Fruit fly (Drosophila melanogaster) whole organism, embryonic: ENCODE results near the gene Prp39.

Experiments used
- Atf6 ChIP-seq: fragments of 200-800 bp; sonication (Bioruptor generic); IDR thresholded peaks from 2 replicates; pipeline ENCODE4 v1.3.6; 2022; ENCODE audit warnings: missing biosample characterization, missing genetic modification characterization
- Bgb ChIP-seq: fragments of 200-800 bp; sonication (Bioruptor generic); IDR thresholded peaks from 2 replicates; pipeline ENCODE4 v1.3.6; 2022; ENCODE audit warnings: missing biosample characterization, missing genetic modification characterization; ENCODE audit not compliant: partially characterized antibody
- CG10267 ChIP-seq: fragments of 200-800 bp; sonication (Bioruptor generic); optimal IDR thresholded peaks from 2 replicates; lab custom pipeline; 2018; ENCODE audit warnings: missing biosample characterization, mild to moderate bottlenecking, missing genetic modification characterization, moderate library complexity
- CG12219 ChIP-seq: fragments of 200-800 bp; sonication (Bioruptor generic); optimal IDR thresholded peaks from 3 replicates; lab custom pipeline; 2018; ENCODE audit warnings: missing biosample characterization, mild to moderate bottlenecking, missing genetic modification characterization
- CG12391 ChIP-seq: fragments of 200-800 bp; sonication (Bioruptor generic); optimal IDR thresholded peaks from 3 replicates; lab custom pipeline; 2018; ENCODE audit warnings: missing biosample characterization, mild to moderate bottlenecking, missing genetic modification characterization, moderate library complexity
- CG13123 ChIP-seq: fragments of 200-800 bp; sonication (Bioruptor generic); optimal IDR thresholded peaks from 2 replicates; lab custom pipeline; 2016; ENCODE audit warnings: missing biosample characterization, missing genetic modification characterization
- CG13296 ChIP-seq: fragments of 200-800 bp; sonication (Bioruptor generic); optimal IDR thresholded peaks from 3 replicates; lab custom pipeline; 2018; ENCODE audit warnings: missing biosample characterization, mild to moderate bottlenecking, missing genetic modification characterization
- CG14014 ChIP-seq: fragments of 200-800 bp; sonication (Bioruptor generic); IDR thresholded peaks from 2 replicates; pipeline ENCODE4 v1.3.6; 2022; ENCODE audit warnings: missing biosample characterization, missing genetic modification characterization
- CG1603 ChIP-seq: fragments of 200-800 bp; sonication (Bioruptor generic); optimal IDR thresholded peaks from 2 replicates; lab custom pipeline; 2019; ENCODE audit warnings: missing biosample characterization, mild to moderate bottlenecking, missing genetic modification characterization, moderate library complexity
- CG17186 ChIP-seq: fragments of 200-800 bp; sonication (Bioruptor generic); optimal IDR thresholded peaks from 3 replicates; lab custom pipeline; 2017; ENCODE audit warnings: missing biosample characterization, missing genetic modification reagents, missing genetic modification characterization
- CG17912 ChIP-seq: fragments of 200-800 bp; sonication (Bioruptor generic); optimal IDR thresholded peaks from 2 replicates; lab custom pipeline; 2018; ENCODE audit warnings: missing biosample characterization, mild to moderate bottlenecking, missing genetic modification characterization
- CG18262 ChIP-seq: fragments of 200-800 bp; optimal IDR thresholded peaks from 3 replicates; lab custom pipeline; 2019; ENCODE audit warnings: missing biosample characterization, mild to moderate bottlenecking, missing genetic modification characterization, moderate library complexity
- CG1832 ChIP-seq: fragments of 200-800 bp; sonication (Bioruptor generic); optimal IDR thresholded peaks from 2 replicates; lab custom pipeline; 2017; ENCODE audit warnings: missing biosample characterization, mild to moderate bottlenecking, missing genetic modification characterization, inconsistent platforms
- CG32772 ChIP-seq: fragments of 200-800 bp; sonication (Bioruptor generic); IDR thresholded peaks from 2 replicates; pipeline ENCODE4 v1.3.6; 2022; ENCODE audit warnings: missing biosample characterization, missing genetic modification characterization
- CG3281 ChIP-seq: fragments of 200-800 bp; sonication (Bioruptor generic); optimal IDR thresholded peaks from 3 replicates; lab custom pipeline; 2017; ENCODE audit warnings: missing biosample characterization, mild to moderate bottlenecking, missing genetic modification characterization
- CG33213 ChIP-seq: fragments of 200-800 bp; sonication (Bioruptor generic); optimal IDR thresholded peaks from 3 replicates; lab custom pipeline; 2016; ENCODE audit warnings: missing biosample characterization, missing genetic modification characterization
- CG34422 ChIP-seq: fragments of 200-800 bp; sonication (Bioruptor generic); IDR thresholded peaks from 3 replicates; pipeline ENCODE4 v1.3.6; 2022; ENCODE audit warnings: missing biosample characterization, missing genetic modification characterization
- CG43689 ChIP-seq: fragments of 200-800 bp; sonication (Bioruptor generic); IDR thresholded peaks from 2 replicates; pipeline ENCODE4 v1.3.6; 2022; ENCODE audit warnings: missing biosample characterization, missing genetic modification characterization
- CG6689 ChIP-seq: fragments of 200-800 bp; sonication (Bioruptor generic); IDR thresholded peaks from 2 replicates; pipeline ENCODE4 v1.3.6; 2022; ENCODE audit warnings: missing biosample characterization, missing genetic modification characterization
- CG6854 ChIP-seq: fragments of 200-800 bp; sonication (Bioruptor generic); optimal IDR thresholded peaks from 3 replicates; lab custom pipeline; 2017; ENCODE audit warnings: missing biosample characterization, mild to moderate bottlenecking, missing genetic modification characterization
- CG7786 ChIP-seq: fragments of 200-800 bp; sonication (Bioruptor generic); optimal IDR thresholded peaks from 2 replicates; lab custom pipeline; 2016; ENCODE audit warnings: missing biosample characterization, missing genetic modification characterization
- CG7839 ChIP-seq: fragments of 200-800 bp; sonication (Bioruptor generic); optimal IDR thresholded peaks from 3 replicates; lab custom pipeline; 2018; ENCODE audit warnings: missing biosample characterization, mild to moderate bottlenecking, missing genetic modification characterization, moderate library complexity
- CG9817 ChIP-seq: fragments of 200-800 bp; sonication (Bioruptor generic); optimal IDR thresholded peaks from 2 replicates; lab custom pipeline; 2018; ENCODE audit warnings: missing biosample characterization, mild to moderate bottlenecking, missing genetic modification characterization, moderate library complexity
- CHES-1-like ChIP-seq: fragments of 200-800 bp; sonication (Bioruptor generic); optimal IDR thresholded peaks from 2 replicates; lab custom pipeline; 2016; ENCODE audit warnings: missing biosample characterization, missing genetic modification characterization
- CTCF ChIP-seq: fragments of 200-800 bp; sonication (Bioruptor generic); optimal IDR thresholded peaks from 2 replicates; lab custom pipeline; 2017; ENCODE audit warnings: missing biosample characterization, mild to moderate bottlenecking, missing genetic modification characterization, moderate library complexity
- Deaf1 ChIP-seq: fragments of 200-800 bp; optimal IDR thresholded peaks from 3 replicates; lab custom pipeline; 2019; ENCODE audit warnings: missing biosample characterization, mild to moderate bottlenecking, missing genetic modification characterization, moderate library complexity
- Dek ChIP-seq: fragments of 200-800 bp; sonication (Bioruptor generic); optimal IDR thresholded peaks from 3 replicates; lab custom pipeline; 2019; ENCODE audit warnings: missing biosample characterization, mild to moderate bottlenecking, missing genetic modification characterization, moderate library complexity
- Hey ChIP-seq: fragments of 200-800 bp; sonication (Bioruptor generic); optimal IDR thresholded peaks from 3 replicates; lab custom pipeline; 2018; ENCODE audit warnings: missing biosample characterization, mild to moderate bottlenecking, missing genetic modification characterization
- Lpt ChIP-seq: fragments of >200 bp; optimal IDR thresholded peaks from 2 replicates; lab custom pipeline; 2018; ENCODE audit warnings: missing biosample characterization, missing genetic modification characterization
- Myb ChIP-seq: fragments of 200-800 bp; sonication (Bioruptor generic); optimal IDR thresholded peaks from 2 replicates; lab custom pipeline; 2016; ENCODE audit warnings: missing biosample characterization, missing genetic modification characterization
- Opbp ChIP-seq: fragments of 200-800 bp; sonication (Bioruptor generic); IDR thresholded peaks from 3 replicates; pipeline ENCODE4 v1.3.6; 2022; ENCODE audit warnings: missing biosample characterization, missing genetic modification characterization; ENCODE audit not compliant: partially characterized antibody
- Scr ChIP-seq: fragments of 200-800 bp; sonication (Bioruptor generic); IDR thresholded peaks from 2 replicates; pipeline ENCODE4 v1.3.6; 2022; ENCODE audit warnings: missing biosample characterization, missing genetic modification characterization; ENCODE audit not compliant: partially characterized antibody
- Sin3A ChIP-seq: fragments of >200 bp; optimal IDR thresholded peaks from 2 replicates; lab custom pipeline; 2018
- Tbp ChIP-seq: fragments of >200 bp; optimal IDR thresholded peaks from 2 replicates; lab custom pipeline; 2018; ENCODE audit warnings: missing biosample characterization, missing genetic modification characterization
- Xrp1 ChIP-seq: fragments of 200-800 bp; sonication (Bioruptor generic); IDR thresholded peaks from 2 replicates; pipeline ENCODE4 v1.3.6; 2022; ENCODE audit warnings: missing biosample characterization, missing genetic modification characterization
- YL-1 ChIP-seq: fragments of 200-800 bp; sonication (Bioruptor generic); optimal IDR thresholded peaks from 3 replicates; lab custom pipeline; 2017; ENCODE audit warnings: missing biosample characterization, mild to moderate bottlenecking, missing genetic modification characterization
- chm ChIP-seq: fragments of 200-800 bp; sonication (Bioruptor generic); IDR thresholded peaks from 2 replicates; pipeline ENCODE4 v1.3.6; 2022; ENCODE audit warnings: missing biosample characterization, missing genetic modification characterization
- chn ChIP-seq: fragments of 200-800 bp; sonication (Bioruptor generic); optimal IDR thresholded peaks from 2 replicates; lab custom pipeline; 2016; ENCODE audit warnings: missing biosample characterization, missing genetic modification characterization
- ci ChIP-seq: fragments of 200-800 bp; sonication (Bioruptor generic); IDR thresholded peaks from 3 replicates; pipeline ENCODE4 v1.3.6; 2022; ENCODE audit warnings: missing biosample characterization, missing genetic modification characterization
- croc ChIP-seq: fragments of 200-800 bp; sonication (Bioruptor generic); conservative IDR thresholded peaks from 3 replicates; pipeline ENCODE4 v1.3.6; 2022; ENCODE audit warnings: missing biosample characterization, missing genetic modification characterization
- dmrt99B ChIP-seq: fragments of 200-800 bp; sonication (Bioruptor generic); optimal IDR thresholded peaks from 2 replicates; lab custom pipeline; 2018; ENCODE audit warnings: missing biosample characterization, mild to moderate bottlenecking, missing genetic modification characterization, moderate library complexity
- en ChIP-seq: fragments of 200-800 bp; sonication (Bioruptor generic); optimal IDR thresholded peaks from 2 replicates; lab custom pipeline; 2016; ENCODE audit warnings: missing biosample characterization, missing genetic modification characterization
- ftz-f1 ChIP-seq: fragments of 200-800 bp; sonication (Bioruptor generic); optimal IDR thresholded peaks from 2 replicates; lab custom pipeline; 2016; ENCODE audit warnings: missing biosample characterization, missing genetic modification characterization
- hbn ChIP-seq: fragments of 200-800 bp; sonication (Bioruptor generic); IDR thresholded peaks from 2 replicates; pipeline ENCODE4 v1.3.6; 2022; ENCODE audit warnings: missing biosample characterization, missing genetic modification characterization; ENCODE audit not compliant: partially characterized antibody
- ranshi ChIP-seq: fragments of 200-800 bp; sonication (Bioruptor generic); IDR thresholded peaks from 2 replicates; pipeline ENCODE4 v1.3.6; 2022; ENCODE audit warnings: missing biosample characterization, missing genetic modification characterization
- ssp ChIP-seq: fragments of 200-800 bp; sonication (Bioruptor generic); IDR thresholded peaks from 2 replicates; pipeline ENCODE4 v1.3.6; 2022; ENCODE audit warnings: missing biosample characterization, missing genetic modification characterization
- tin ChIP-seq: fragments of 200-800 bp; sonication (Bioruptor generic); optimal IDR thresholded peaks from 3 replicates; lab custom pipeline; 2016; ENCODE audit warnings: missing biosample characterization, missing genetic modification characterization
- tio ChIP-seq: fragments of 200-800 bp; sonication (Bioruptor generic); optimal IDR thresholded peaks from 2 replicates; lab custom pipeline; 2017; ENCODE audit warnings: missing biosample characterization, missing genetic modification characterization, inconsistent platforms
- trem ChIP-seq: fragments of 200-800 bp; optimal IDR thresholded peaks from 3 replicates; lab custom pipeline; 2019; ENCODE audit warnings: missing biosample characterization, mild to moderate bottlenecking, missing genetic modification characterization, moderate library complexity
- twi ChIP-seq: fragments of 200-800 bp; optimal IDR thresholded peaks from 2 replicates; lab custom pipeline; 2019; ENCODE audit warnings: missing biosample characterization, mild to moderate bottlenecking, missing genetic modification characterization, moderate library complexity
- zen2 ChIP-seq: fragments of 200-800 bp; sonication (Bioruptor generic); IDR thresholded peaks from 3 replicates; pipeline ENCODE4 v1.3.6; 2022; ENCODE audit warnings: missing biosample characterization, missing genetic modification characterization; ENCODE audit not compliant: partially characterized antibody

Prp39 gene

DNA sequence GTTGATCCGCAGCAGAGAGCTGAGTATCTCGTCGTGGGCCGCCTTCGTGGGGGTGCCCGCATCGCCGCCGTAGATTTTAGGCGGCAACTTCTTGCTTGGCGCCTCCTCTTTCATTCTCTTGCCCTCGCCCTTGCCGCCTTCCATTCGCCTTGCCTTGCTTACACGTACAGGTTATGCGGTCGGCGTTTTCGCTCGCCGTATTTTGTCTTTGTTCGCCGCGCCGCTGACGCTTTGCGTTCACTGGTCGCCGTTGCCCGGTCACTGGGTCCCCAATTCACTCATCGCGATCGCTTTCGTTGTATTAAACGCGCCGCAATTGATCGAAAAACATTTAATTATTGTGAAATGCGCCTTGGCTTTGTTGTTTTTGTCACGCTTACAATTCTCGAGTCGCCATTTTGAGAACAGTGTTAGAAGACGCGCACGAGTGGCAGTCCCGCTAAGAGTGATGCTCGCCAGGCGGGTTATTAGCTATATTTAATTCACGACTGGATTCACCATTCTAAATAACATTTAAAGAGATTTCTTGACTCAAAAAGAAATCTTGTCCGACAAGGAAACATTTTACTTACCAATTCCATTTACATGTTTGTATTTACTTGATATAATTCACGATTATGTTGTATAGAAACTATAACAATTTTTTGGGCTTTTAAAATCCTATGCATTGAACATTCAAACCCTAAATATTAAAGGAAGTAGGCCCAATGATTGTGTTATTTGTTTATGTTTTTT, 793 bp upstream of the Prp39 start, which contains the start of gene wdn (continued):
- TF ChIP-seq chm (GFP tag; lab: Robert Waterston, UW) (no peak), CTCF (GFP tag; lab: Kevin White, UChicago) (no peak), Bgb (GFP tag; lab: Robert Waterston, UW) (peak; percentile 25; the same call in 1 of the 2 replicates), Atf6 (no peak), CG7786 (GFP tag; lab: Kevin White, UChicago) (no peak), Opbp (GFP tag; lab: Robert Waterston, UW) (0 out of 3 replicates have a peak, but pooled peaks have one; percentile 8), CG18262 (tag; lab: Kevin White, UChicago) (peak; percentile 15), CHES-1-like (GFP tag; lab: Kevin White, UChicago) (peak; percentile 35), CG3281 (GFP tag; lab: Kevin White, UChicago) (no peak), Tbp (GFP tag; lab: Kevin White, UChicago) (no peak), zen2 (GFP tag; lab: Robert Waterston, UW) (no peak), CG1832 (GFP tag; lab: Kevin White, UChicago) (no peak), CG12391 (tag; lab: Kevin White, UChicago) (no peak), CG9817 (tag; lab: Kevin White, UChicago) (peak; percentile 16), CG34422 (GFP tag; lab: Robert Waterston, UW) (peak; percentile 92; the same call in 2 of the 3 replicates), Sin3A (peak; percentile 42), chn (GFP tag; lab: Kevin White, UChicago) (no peak), CG17912 (no peak), Deaf1 (tag; lab: Kevin White, UChicago) (no peak), en (no peak), CG6689 (GFP tag; lab: Robert Waterston, UW) (no peak), croc (GFP tag; lab: Robert Waterston, UW) (no peak), Lpt (GFP tag; lab: Kevin White, UChicago) (no peak), tin (GFP tag; lab: Kevin White, UChicago) (no peak), CG7839 (no peak), trem (tag; lab: Kevin White, UChicago) (peak; percentile 98), CG32772 (GFP tag; lab: Robert Waterston, UW) (no peak), dmrt99B (tag; lab: Kevin White, UChicago) (no peak), hbn (no peak), CG17186 (GFP tag; lab: Kevin White, UChicago) (peak; percentile 16), Dek (tag; lab: Kevin White, UChicago) (no peak), twi (tag; lab: Kevin White, UChicago) (no peak), Hey (tag; lab: Kevin White, UChicago) (no peak), CG6854 (GFP tag; lab: Kevin White, UChicago) (no peak), tio (no peak), YL-1 (GFP tag; lab: Kevin White, UChicago) (peak; percentile 87), CG14014 (GFP tag; lab: Robert Waterston, UW) (no peak), CG1603 (tag; lab: Kevin White, UChicago) (peak; percentile 41), ssp (no peak), ftz-f1 (GFP tag; lab: Kevin White, UChicago) (peak; percentile 73), Myb (no peak), CG13123 (GFP tag; lab: Kevin White, UChicago) (no peak), ci (GFP tag; lab: Robert Waterston, UW) (no peak), ranshi (0 out of 2 replicates have a peak, but pooled peaks have one; percentile 13), CG12219 (GFP tag; lab: Kevin White, UChicago) (no peak), CG33213 (GFP tag; lab: Kevin White, UChicago) (no peak), Scr (peak; percentile 36; the same call in 1 of the 2 replicates), CG10267 (tag; lab: Kevin White, UChicago) (peak; percentile 88), CG43689 (GFP tag; lab: Robert Waterston, UW) (no peak), Xrp1 (GFP tag; lab: Robert Waterston, UW) (no peak), CG13296 (GFP tag; lab: Kevin White, UChicago) (no peak)
